Worm (Caenorhabditis elegans) whole organism, L2 larva: Measurements from ENCODE around the gene F42A10.6.

Source experiments
- alr-1 ChIP-seq: fragments of 150-350 bp; optimal IDR thresholded peaks from 2 replicates; lab custom pipeline; 2014; ENCODE audit warnings: missing biosample characterization, missing genetic modification characterization
- aly-2 ChIP-seq: fragments of 150-350 bp; optimal IDR thresholded peaks from 2 replicates; lab custom pipeline; 2014; ENCODE audit warnings: missing biosample characterization, missing genetic modification characterization
- fos-1 ChIP-seq: fragments of 150-350 bp; optimal IDR thresholded peaks from 2 replicates; lab custom pipeline; 2014; ENCODE audit warnings: missing biosample characterization, missing genetic modification characterization
- nhr-11 ChIP-seq: fragments of 150-350 bp; optimal IDR thresholded peaks from 2 replicates; lab custom pipeline; 2014; ENCODE audit warnings: missing biosample characterization, missing genetic modification characterization
- sem-4 ChIP-seq: fragments of 150-350 bp; optimal IDR thresholded peaks from 2 replicates; lab custom pipeline; 2014; ENCODE audit warnings: missing biosample characterization, missing genetic modification reagents, missing genetic modification characterization

- peak; percentile 39 for TF ChIP-seq fos-1 (tag; lab: Kevin White, UChicago)
- TF ChIP-seq alr-1 = no peak
- TF ChIP-seq aly-2 = no peak
- TF ChIP-seq sem-4 (tag; lab: Kevin White, UChicago) = no peak
- TF ChIP-seq nhr-11 (tag; lab: Kevin White, UChicago) = no peak
Observed at ce11 chrIII:6198378-6199234, 21.9 kb upstream of the F42A10.6 start, which contains the start of the genes C23G10.7 and rpn-2.
